Worm (Caenorhabditis elegans) whole organism, L1 larva: Measurements from ENCODE around the gene srlf-11.

ENCODE experiments used
- C04F5.9 ChIP-seq: sonication (generic microtip); optimal IDR thresholded peaks from 2 replicates; lab custom pipeline; 2016; ENCODE audit warnings: missing genetic modification characterization, missing compliant biosample characterization
- dpl-1 ChIP-seq, 3 experiments: fragments of 150-350 bp in 2 of 3; sonication (generic microtip) in 1 of 3; optimal IDR thresholded peaks; 2 replicates each; lab custom pipeline; 2014 to 2017; ENCODE audit warnings: missing biosample characterization in 3 of 3, missing genetic modification characterization in 3 of 3, missing genetic modification reagents in 3 of 3
- dsc-1 ChIP-seq: sonication (generic microtip); optimal IDR thresholded peaks from 2 replicates; lab custom pipeline; 2016; ENCODE audit warnings: mild to moderate bottlenecking, missing genetic modification characterization, missing compliant biosample characterization
- nhr-20 ChIP-seq: sonication (generic microtip); optimal IDR thresholded peaks from 2 replicates; lab custom pipeline; 2016; ENCODE audit warnings: mild to moderate bottlenecking, missing genetic modification characterization, missing compliant biosample characterization
- nhr-47 ChIP-seq: sonication (generic microtip); optimal IDR thresholded peaks from 2 replicates; lab custom pipeline; 2016; ENCODE audit warnings: mild to moderate bottlenecking, missing genetic modification characterization, moderate library complexity, missing compliant biosample characterization
- tbx-2 ChIP-seq: sonication (generic microtip); optimal IDR thresholded peaks from 2 replicates; lab custom pipeline; 2016; ENCODE audit warnings: missing genetic modification characterization, missing compliant biosample characterization
- xbp-1 ChIP-seq: sonication (generic microtip); optimal IDR thresholded peaks from 2 replicates; lab custom pipeline; 2016; ENCODE audit warnings: missing genetic modification characterization, missing compliant biosample characterization

The srlf-11 gene

DNA sequence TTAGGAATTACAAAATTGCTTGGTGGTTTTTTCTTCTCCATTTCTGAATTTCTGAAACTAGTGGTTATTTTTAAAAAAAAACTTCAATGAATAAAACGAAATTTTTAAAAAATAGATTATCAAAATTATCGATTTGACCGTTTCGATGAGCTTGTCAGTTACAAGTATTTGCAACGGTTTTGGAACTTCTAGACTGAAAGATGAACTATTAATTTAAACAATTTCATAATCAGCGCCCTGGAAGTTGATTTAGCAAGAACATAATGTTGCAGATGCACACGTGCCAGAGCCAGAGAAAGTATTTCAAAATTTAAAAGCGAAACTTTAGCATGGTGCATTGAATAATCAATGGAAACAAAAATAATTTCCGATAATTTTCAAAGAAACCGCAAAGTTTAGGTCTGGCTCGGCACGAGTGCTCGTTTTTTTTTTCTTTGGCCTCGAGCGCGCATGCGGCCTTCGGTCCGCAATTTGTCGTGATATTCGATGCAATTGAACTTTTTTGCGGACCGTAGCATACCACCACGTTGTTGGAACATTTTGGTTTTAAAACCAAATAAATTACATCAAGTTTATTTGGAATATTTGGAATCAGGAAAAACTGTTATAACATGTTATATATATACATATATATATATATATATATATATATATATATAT is 43.0 kb downstream of the srlf-11 start, which contains the start of gene T11G6.5 (continued):
- peak in 2 of 3 experiments; percentile 46 to 51 for TF ChIP-seq dpl-1 (GFP tag; optimal IDR thresholded peaks at IDR 0.05; lab: Kevin White, UChicago)
- peak; percentile 10 for TF ChIP-seq nhr-47 (tag; lab: Kevin White, UChicago)
- TF ChIP-seq tbx-2 = peak; percentile 4
- peak; percentile 3 for TF ChIP-seq dsc-1
- peak; percentile 37 for TF ChIP-seq xbp-1
- peak; percentile 18 for TF ChIP-seq nhr-20 (tag; lab: Kevin White, UChicago)

DNA sequence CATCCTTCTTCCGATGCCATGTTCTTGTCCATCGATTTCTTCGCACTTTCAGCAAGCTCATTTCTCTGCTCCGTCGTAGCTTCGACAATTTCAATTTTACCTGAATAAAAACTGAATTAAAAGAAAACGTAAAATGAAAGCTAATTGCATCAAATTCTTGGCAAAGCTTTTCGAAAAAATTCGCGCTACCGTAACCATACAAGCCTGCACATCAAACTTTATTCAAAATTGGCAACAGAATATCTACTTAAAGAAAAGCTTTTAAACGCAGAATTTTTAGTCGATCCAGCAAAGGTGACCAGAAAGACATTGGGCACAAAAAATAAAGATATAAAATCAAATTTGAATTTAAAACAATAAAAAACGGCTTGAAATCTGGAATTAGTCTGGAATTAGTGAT is 43.6 kb downstream of the srlf-11 start:
- no peak for TF ChIP-seq xbp-1
- no peak for TF ChIP-seq C04F5.9 (tag; lab: Kevin White, UChicago)
- TF ChIP-seq, all 84 proteins: peak for 0
